Worm (Caenorhabditis elegans) whole organism, L2 larva: ENCODE data around the gene odd-2.

ENCODE experiments used
- aly-2 ChIP-seq: fragments of 150-350 bp; optimal IDR thresholded peaks from 2 replicates; lab custom pipeline; 2014; ENCODE audit warnings: missing biosample characterization, missing genetic modification characterization
- ama-1 ChIP-seq: fragments of 150-350 bp; optimal IDR thresholded peaks from 2 replicates; lab custom pipeline; 2018; ENCODE audit warnings: inconsistent platforms
- ceh-16 ChIP-seq: fragments of 150-350 bp; optimal IDR thresholded peaks from 2 replicates; lab custom pipeline; 2014; ENCODE audit warnings: missing biosample characterization, missing genetic modification characterization
- ceh-82 ChIP-seq: fragments of 150-350 bp; optimal IDR thresholded peaks from 2 replicates; lab custom pipeline; 2014; ENCODE audit warnings: missing biosample characterization, missing genetic modification characterization
- fos-1 ChIP-seq: fragments of 150-350 bp; optimal IDR thresholded peaks from 2 replicates; lab custom pipeline; 2014; ENCODE audit warnings: missing biosample characterization, missing genetic modification characterization
- nhr-11 ChIP-seq: fragments of 150-350 bp; optimal IDR thresholded peaks from 2 replicates; lab custom pipeline; 2014; ENCODE audit warnings: missing biosample characterization, missing genetic modification characterization
- nhr-129 ChIP-seq: fragments of 150-350 bp; optimal IDR thresholded peaks from 2 replicates; lab custom pipeline; 2014; ENCODE audit warnings: missing biosample characterization, missing genetic modification characterization
- nhr-25 ChIP-seq: fragments of 150-350 bp; sonication (generic microtip); optimal IDR thresholded peaks from 3 replicates; lab custom pipeline; 2014; ENCODE audit warnings: missing biosample characterization, missing genetic modification characterization
- skn-1 ChIP-seq: sonication (generic microtip); optimal IDR thresholded peaks from 2 replicates; lab custom pipeline; 2017; ENCODE audit warnings: missing biosample characterization, missing genetic modification characterization
- sma-3 ChIP-seq: sonication (generic microtip); optimal IDR thresholded peaks from 2 replicates; lab custom pipeline; 2016; ENCODE audit warnings: missing genetic modification reagents, missing genetic modification characterization, missing compliant biosample characterization
- snpc-4 ChIP-seq: fragments of 150-350 bp; optimal IDR thresholded peaks from 2 replicates; lab custom pipeline; 2014; ENCODE audit warnings: missing biosample characterization, missing genetic modification characterization
- ztf-11 ChIP-seq: sonication (generic microtip); optimal IDR thresholded peaks from 2 replicates; lab custom pipeline; 2017; ENCODE audit warnings: missing biosample characterization, missing genetic modification characterization

ce11 chrX:6129277-6129676, 31.1 kb downstream of the odd-2 start:
- TF ChIP-seq snpc-4 (tag; lab: Kevin White, UChicago) (no peak), nhr-25 (tag; lab: Kevin White, UChicago) (no peak), nhr-129 (tag; lab: Kevin White, UChicago) (no peak), ama-1 (lab: Kevin White, UChicago) (no peak), aly-2 (tag; lab: Kevin White, UChicago) (no peak), ztf-11 (tag; lab: Kevin White, UChicago) (no peak), ceh-16 (tag; lab: Kevin White, UChicago) (no peak), sma-3 (no peak), fos-1 (peak; percentile 62), skn-1 (tag; lab: Kevin White, UChicago) (no peak), ceh-82 (tag; lab: Kevin White, UChicago) (no peak), nhr-11 (tag; lab: Kevin White, UChicago) (no peak)
